Fruit fly (Drosophila melanogaster) whole organism, pupa: ENCODE data around the gene AOX2.

ENCODE experiments used
- CG10348 ChIP-seq: fragments of 200-800 bp; sonication (Bioruptor generic); IDR thresholded peaks from 2 replicates; pipeline ENCODE4 v1.3.6; 2022; ENCODE audit warnings: missing biosample characterization, missing genetic modification characterization
- CG12605 ChIP-seq: fragments of 200-800 bp; sonication (Bioruptor generic); IDR thresholded peaks from 2 replicates; pipeline ENCODE4 v1.3.6; 2022; ENCODE audit warnings: missing biosample characterization, missing genetic modification characterization
- CG17806 ChIP-seq: fragments of 200-800 bp; sonication (Bioruptor generic); optimal IDR thresholded peaks from 2 replicates; lab custom pipeline; 2018; ENCODE audit warnings: missing biosample characterization, mild to moderate bottlenecking, missing genetic modification characterization, moderate library complexity
- CG8159 ChIP-seq: fragments of 200-800 bp; sonication (Bioruptor generic); optimal IDR thresholded peaks from 3 replicates; lab custom pipeline; 2018; ENCODE audit warnings: missing biosample characterization, mild to moderate bottlenecking, missing genetic modification characterization, moderate library complexity
- CG9948 ChIP-seq: fragments of 200-800 bp; sonication (Bioruptor generic); optimal IDR thresholded peaks from 2 replicates; lab custom pipeline; 2018; ENCODE audit warnings: missing biosample characterization, mild to moderate bottlenecking, missing genetic modification characterization, moderate library complexity
- EcR ChIP-seq: fragments of 200-800 bp; sonication (Bioruptor generic); optimal IDR thresholded peaks from 3 replicates; lab custom pipeline; 2019; ENCODE audit warnings: missing biosample characterization, missing genetic modification characterization, mild to moderate bottlenecking, moderate library complexity, missing genetic modification reagents
- Pif1B ChIP-seq: fragments of 200-800 bp; sonication (Bioruptor generic); optimal IDR thresholded peaks from 3 replicates; lab custom pipeline; 2016; ENCODE audit warnings: missing biosample characterization, missing genetic modification characterization
- Snoo ChIP-seq: fragments of 200-800 bp; sonication (Bioruptor generic); optimal IDR thresholded peaks from 3 replicates; lab custom pipeline; 2017; ENCODE audit warnings: missing biosample characterization, mild to moderate bottlenecking, missing genetic modification characterization, inconsistent platforms
- gl ChIP-seq: fragments of 200-800 bp; sonication (Bioruptor generic); optimal IDR thresholded peaks from 2 replicates; lab custom pipeline; 2018; ENCODE audit warnings: missing biosample characterization, mild to moderate bottlenecking, missing genetic modification characterization
- rn ChIP-seq: fragments of 200-800 bp; sonication (Bioruptor generic); IDR thresholded peaks from 2 replicates; pipeline ENCODE4 v1.3.6; 2022; ENCODE audit warnings: missing biosample characterization, missing genetic modification characterization

DNA sequence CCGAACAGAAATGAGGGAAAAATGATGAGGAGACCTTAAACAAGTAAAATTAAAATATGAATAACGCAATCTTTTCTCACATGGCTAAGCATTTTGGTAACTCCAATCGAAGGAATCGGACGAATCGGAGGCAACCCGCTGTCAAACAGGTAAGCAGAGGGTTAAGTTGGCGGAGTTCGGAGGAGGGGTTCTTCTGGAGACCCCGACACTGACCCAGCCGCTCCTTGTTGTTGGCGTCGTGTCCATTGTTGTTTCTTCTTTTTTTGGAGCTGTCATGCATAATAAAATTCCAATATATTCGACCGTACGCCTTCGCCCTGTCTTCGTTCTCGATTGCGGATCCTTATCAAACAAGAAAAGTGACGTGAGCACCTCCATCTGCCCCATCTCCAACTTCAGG, 11.4 kb upstream of the AOX2 start:
- TF ChIP-seq CG17806 (no peak), Snoo (no peak), EcR (GFP tag; lab: Kevin White, UChicago) (peak; percentile 10), CG12605 (GFP tag; lab: Robert Waterston, UW) (no peak), Pif1B (GFP tag; lab: Kevin White, UChicago) (no peak), CG8159 (tag; lab: Kevin White, UChicago) (no peak), rn (GFP tag; lab: Robert Waterston, UW) (no peak), CG9948 (tag; lab: Kevin White, UChicago) (no peak), gl (no peak), CG10348 (no peak)
